Worm (Caenorhabditis elegans) whole organism, L2 larva: ENCODE results near the gene C50E3.9.

Experiments used
- ZK546.5 ChIP-seq: sonication (generic microtip); optimal IDR thresholded peaks from 2 replicates; lab custom pipeline; 2017; ENCODE audit warnings: missing biosample characterization, missing genetic modification characterization
- aly-2 ChIP-seq: fragments of 150-350 bp; optimal IDR thresholded peaks from 2 replicates; lab custom pipeline; 2014; ENCODE audit warnings: missing biosample characterization, missing genetic modification characterization
- blmp-1 ChIP-seq: sonication (generic microtip); optimal IDR thresholded peaks from 2 replicates; lab custom pipeline; 2017; ENCODE audit warnings: missing genetic modification characterization, mild to moderate bottlenecking, missing compliant biosample characterization, antibody characterized with exemption, moderate library complexity; ENCODE audit not compliant: insufficient read depth
- ceh-82 ChIP-seq: fragments of 150-350 bp; optimal IDR thresholded peaks from 2 replicates; lab custom pipeline; 2014; ENCODE audit warnings: missing biosample characterization, missing genetic modification characterization
- nhr-12 ChIP-seq: fragments of 150-350 bp; optimal IDR thresholded peaks from 2 replicates; lab custom pipeline; 2014; ENCODE audit warnings: missing biosample characterization, missing genetic modification characterization
- nhr-25 ChIP-seq: fragments of 150-350 bp; sonication (generic microtip); optimal IDR thresholded peaks from 3 replicates; lab custom pipeline; 2014; ENCODE audit warnings: missing biosample characterization, missing genetic modification characterization
- skn-1 ChIP-seq: sonication (generic microtip); optimal IDR thresholded peaks from 2 replicates; lab custom pipeline; 2017; ENCODE audit warnings: missing biosample characterization, missing genetic modification characterization
- snpc-4 ChIP-seq: fragments of 150-350 bp; optimal IDR thresholded peaks from 2 replicates; lab custom pipeline; 2014; ENCODE audit warnings: missing biosample characterization, missing genetic modification characterization
- unc-62 ChIP-seq: fragments of 150-350 bp; optimal IDR thresholded peaks from 2 replicates; lab custom pipeline; 2014; ENCODE audit warnings: missing biosample characterization, missing genetic modification reagents, missing genetic modification characterization

- no peak for TF ChIP-seq blmp-1 (tag; lab: Kevin White, UChicago)
- TF ChIP-seq unc-62 (GFP tag; lab: Kevin White, UChicago) = no peak
- TF ChIP-seq aly-2 (tag; lab: Kevin White, UChicago) = no peak
- TF ChIP-seq ZK546.5 = no peak
- no peak for TF ChIP-seq ceh-82 (tag; lab: Kevin White, UChicago)
- TF ChIP-seq nhr-25 (tag; lab: Kevin White, UChicago) = no peak
- TF ChIP-seq skn-1 (tag; lab: Kevin White, UChicago) = no peak
- TF ChIP-seq nhr-12 (tag; lab: Kevin White, UChicago) = no peak
- no peak for TF ChIP-seq snpc-4
Measured at ce11 chrV:7570290-7570689, 29.8 kb downstream of the C50E3.9 start, which contains the start of gene clec-212.
